Worm (Caenorhabditis elegans) whole organism, L4/young adult: Measurements from ENCODE around the gene ndc-80.

Experiments
- W03F9.2 ChIP-seq: fragments of 150-350 bp; optimal IDR thresholded peaks from 2 replicates; lab custom pipeline; 2014; ENCODE audit warnings: missing biosample characterization, missing genetic modification characterization
- him-1 ChIP-seq: sonication (generic microtip); optimal IDR thresholded peaks from 2 replicates; lab custom pipeline; 2016; ENCODE audit warnings: missing genotype, missing genetic modification reagents, missing genetic modification characterization, missing compliant biosample characterization

ce11 chrIV:10110417-10110816 lies 24.5 kb downstream of the ndc-80 start, which contains the start of gene egl-38:
- TF ChIP-seq W03F9.2 (tag; lab: Kevin White, UChicago), result no peak
- TF ChIP-seq him-1 (tag; lab: Kevin White, UChicago), result no peak
